Worm (Caenorhabditis elegans) whole organism, L2 larva: Measurements from ENCODE around the gene smg-6.
"Not testable (repeated sequence)": the region's sequence is repeated elsewhere in the genome, so short reads cannot be mapped to it uniquely, and the experiment has no call there.

ENCODE experiments used
- alr-1 ChIP-seq: fragments of 150-350 bp; optimal IDR thresholded peaks from 2 replicates; lab custom pipeline; 2014; ENCODE audit warnings: missing biosample characterization, missing genetic modification characterization
- aly-2 ChIP-seq: fragments of 150-350 bp; optimal IDR thresholded peaks from 2 replicates; lab custom pipeline; 2014; ENCODE audit warnings: missing biosample characterization, missing genetic modification characterization
- ama-1 ChIP-seq: fragments of 150-350 bp; optimal IDR thresholded peaks from 2 replicates; lab custom pipeline; 2018; ENCODE audit warnings: inconsistent platforms
- lin-11 ChIP-seq: fragments of 150-350 bp; sonication (generic microtip); optimal IDR thresholded peaks from 2 replicates; lab custom pipeline; 2014; ENCODE audit warnings: missing biosample characterization, missing genetic modification characterization, inconsistent platforms, mixed read lengths
- lin-13 ChIP-seq: fragments of 150-350 bp; optimal IDR thresholded peaks from 2 replicates; lab custom pipeline; 2014; ENCODE audit warnings: missing biosample characterization, missing genetic modification reagents, missing genetic modification characterization
- nhr-11 ChIP-seq: fragments of 150-350 bp; optimal IDR thresholded peaks from 2 replicates; lab custom pipeline; 2014; ENCODE audit warnings: missing biosample characterization, missing genetic modification characterization
- sma-3 ChIP-seq: sonication (generic microtip); optimal IDR thresholded peaks from 2 replicates; lab custom pipeline; 2016; ENCODE audit warnings: missing genetic modification reagents, missing genetic modification characterization, missing compliant biosample characterization
- unc-55 ChIP-seq: fragments of 150-350 bp; sonication (generic microtip); optimal IDR thresholded peaks from 3 replicates; lab custom pipeline; 2014; ENCODE audit warnings: missing biosample characterization, missing genetic modification reagents, missing genetic modification characterization
- unc-62 ChIP-seq: fragments of 150-350 bp; optimal IDR thresholded peaks from 2 replicates; lab custom pipeline; 2014; ENCODE audit warnings: missing biosample characterization, missing genetic modification reagents, missing genetic modification characterization
- ztf-11 ChIP-seq: sonication (generic microtip); optimal IDR thresholded peaks from 2 replicates; lab custom pipeline; 2017; ENCODE audit warnings: missing biosample characterization, missing genetic modification characterization
- ztf-4 ChIP-seq: fragments of 150-350 bp; optimal IDR thresholded peaks from 2 replicates; lab custom pipeline; 2014; ENCODE audit warnings: missing biosample characterization, missing genetic modification characterization

DNA sequence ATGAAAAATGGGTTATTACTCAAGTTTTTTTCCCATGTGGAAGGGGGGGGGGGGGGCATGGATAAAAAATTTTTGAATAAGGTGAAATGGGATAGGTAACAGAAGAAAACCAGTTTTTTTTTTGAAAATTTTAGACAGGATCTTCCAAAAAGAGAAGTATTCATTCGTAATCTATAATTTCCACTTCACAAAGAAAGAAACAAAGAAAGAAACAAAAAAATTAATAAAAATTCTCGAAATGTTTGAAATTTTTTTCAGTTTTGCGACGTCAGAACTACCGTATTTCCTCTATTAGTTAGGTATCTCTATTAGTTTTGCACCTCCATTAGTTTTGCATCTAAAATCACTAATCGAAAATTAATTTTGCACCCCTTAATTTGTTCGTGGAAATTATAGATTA lies 38.3 kb upstream of the smg-6 start, which contains the start of gene W04B5.6:
- TF ChIP-seq aly-2 (tag; lab: Kevin White, UChicago); ztf-11 (tag; lab: Kevin White, UChicago); alr-1 (tag; lab: Kevin White, UChicago); lin-11 (tag; lab: Kevin White, UChicago); unc-62; sma-3 (GFP tag; lab: Kevin White, UChicago); ztf-4; lin-13 (GFP tag; lab: Kevin White, UChicago); unc-55 (GFP tag; lab: Kevin White, UChicago); ama-1 (lab: Kevin White, UChicago); nhr-11 (tag; lab: Kevin White, UChicago): not testable (repeated sequence)
